Fruit fly (Drosophila melanogaster): Measurements from ENCODE around the gene Rchy1.

dm6 chr2L:6498448-6498847 lies 33.0 kb upstream of the Rchy1 start, which contains the start of gene CG31637:
- peak; percentile 15 for TF ChIP-seq CG7101 (tag; optimal IDR thresholded peaks at IDR 0.05)
- TF ChIP-seq kay (GFP tag; ENCODE audit: borderline replicate concordance): no peak
- no peak for TF ChIP-seq CG7045 (GFP tag; optimal IDR thresholded peaks at IDR 0.05)
